Worm (Caenorhabditis elegans): Measurements from ENCODE around the gene T16G12.12.

The T16G12.12 gene

ce11 chrIII:10108995-10109394, 55.6 kb downstream of the T16G12.12 start, which contains the start of gene T16H12.9:
T16H12.9 (plus strand) TSS chrIII:10109295.
- TF ChIP-seq T22C8.4 (GFP tag; IDR thresholded peaks at IDR 0.05) (no peak), klf-2 (GFP tag; conservative IDR thresholded peaks at IDR 0.05) (no peak), cog-1 (tag; optimal IDR thresholded peaks at IDR 0.05) (no peak), ztf-23 (GFP tag; IDR thresholded peaks at IDR 0.05) (no peak), ref-1 (GFP tag; conservative IDR thresholded peaks at IDR 0.05) (no peak), flt-1 (GFP tag; IDR thresholded peaks at IDR 0.05) (no peak)

- TF ChIP-seq cog-1 (tag; optimal IDR thresholded peaks at IDR 0.05), result no peak
These were observed 59.5 kb downstream of the T16G12.12 start, which contains the start of gene vps-29 for ce11 chrIII:10112958-10113357. vps-29 (minus strand) TSS chrIII:10113058.

All from whole organism, midembryonic.